Fruit fly (Drosophila melanogaster) whole organism, embryonic: Measurements from ENCODE around the gene CG31191.

ENCODE experiments used
- CG12071 ChIP-seq: fragments of 200-800 bp; sonication (Bioruptor generic); optimal IDR thresholded peaks from 3 replicates; lab custom pipeline; 2018; ENCODE audit warnings: missing biosample characterization, mild to moderate bottlenecking, missing genetic modification characterization
- CG12659 ChIP-seq: fragments of 200-800 bp; sonication (Bioruptor generic); optimal IDR thresholded peaks from 3 replicates; lab custom pipeline; 2017; ENCODE audit warnings: mild to moderate bottlenecking, missing biosample characterization, missing genetic modification reagents, missing genetic modification characterization
- CG12942 ChIP-seq: fragments of 200-800 bp; sonication (Bioruptor generic); optimal IDR thresholded peaks from 3 replicates; lab custom pipeline; 2016; ENCODE audit warnings: missing biosample characterization, missing genetic modification characterization
- CG14860 ChIP-seq: fragments of 200-800 bp; sonication (Bioruptor generic); IDR thresholded peaks from 3 replicates; pipeline ENCODE4 v1.3.6; 2022; ENCODE audit warnings: missing biosample characterization, missing genetic modification characterization; ENCODE audit not compliant: partially characterized antibody
- CG15073 ChIP-seq: fragments of 200-800 bp; sonication (Bioruptor generic); optimal IDR thresholded peaks from 2 replicates; lab custom pipeline; 2016; ENCODE audit warnings: missing biosample characterization, missing genetic modification characterization
- CG16815 ChIP-seq: fragments of 200-800 bp; sonication (Bioruptor generic); optimal IDR thresholded peaks from 3 replicates; lab custom pipeline; 2017; ENCODE audit warnings: missing biosample characterization, mild to moderate bottlenecking, missing genetic modification characterization
- CG2199 ChIP-seq: fragments of 200-800 bp; sonication (Bioruptor generic); IDR thresholded peaks from 3 replicates; pipeline ENCODE4 v1.3.6; 2022; ENCODE audit warnings: missing biosample characterization, missing genetic modification characterization
- CG2889 ChIP-seq: fragments of 200-800 bp; sonication (Bioruptor generic); IDR thresholded peaks from 3 replicates; pipeline ENCODE4 v1.3.6; 2022; ENCODE audit warnings: missing biosample characterization, missing genetic modification characterization
- CG32767 ChIP-seq: fragments of 200-800 bp; sonication (Bioruptor generic); IDR thresholded peaks from 2 replicates; pipeline ENCODE4 v1.3.6; 2022; ENCODE audit warnings: missing biosample characterization, missing genetic modification characterization
- CG33213 ChIP-seq: fragments of 200-800 bp; sonication (Bioruptor generic); optimal IDR thresholded peaks from 3 replicates; lab custom pipeline; 2016; ENCODE audit warnings: missing biosample characterization, missing genetic modification characterization
- CG3726 ChIP-seq: fragments of 200-800 bp; sonication (Bioruptor generic); IDR thresholded peaks from 3 replicates; pipeline ENCODE4, ENCODE4 v1.3.6; 2022; ENCODE audit warnings: missing biosample characterization, missing genetic modification characterization
- CG6791 ChIP-seq: fragments of 200-800 bp; sonication (Bioruptor generic); IDR thresholded peaks from 3 replicates; pipeline ENCODE4 v1.3.6; 2022; ENCODE audit warnings: missing biosample characterization, missing genetic modification characterization; ENCODE audit not compliant: partially characterized antibody
- CG7357 ChIP-seq: fragments of 200-800 bp; sonication (Bioruptor generic); IDR thresholded peaks from 3 replicates; pipeline ENCODE4 v1.3.6; 2022; ENCODE audit warnings: missing biosample characterization, missing genetic modification characterization
- CG8290 ChIP-seq, 3 experiments: fragments of 200-800 bp; sonication (Bioruptor generic); optimal IDR thresholded peaks; 2 replicates each; lab custom pipeline; 2016 to 2019; ENCODE audit warnings: missing biosample characterization in 3 of 3, missing genetic modification characterization in 3 of 3, mild to moderate bottlenecking in 2 of 3, moderate library complexity in 1 of 3
- CG8388 ChIP-seq: fragments of 200-800 bp; sonication (Bioruptor generic); optimal IDR thresholded peaks from 2 replicates; lab custom pipeline; 2019; ENCODE audit warnings: missing biosample characterization, mild to moderate bottlenecking, missing genetic modification characterization, moderate library complexity
- Doc2 ChIP-seq: fragments of 200-800 bp; sonication (Bioruptor generic); IDR thresholded peaks from 2 replicates; pipeline ENCODE4 v1.3.6; 2022; ENCODE audit warnings: missing biosample characterization, missing genetic modification characterization
- Elba2 ChIP-seq: fragments of 200-800 bp; sonication (Bioruptor generic); optimal IDR thresholded peaks from 3 replicates; lab custom pipeline; 2016; ENCODE audit warnings: missing biosample characterization, missing genetic modification characterization
- HLH3B ChIP-seq: fragments of 200-800 bp; sonication (Bioruptor generic); IDR thresholded peaks from 2 replicates; pipeline ENCODE4 v1.3.6; 2022; ENCODE audit warnings: missing biosample characterization, missing genetic modification characterization
- HLH54F ChIP-seq: fragments of 200-800 bp; sonication (Bioruptor generic); optimal IDR thresholded peaks from 3 replicates; lab custom pipeline; 2016; ENCODE audit warnings: missing biosample characterization, missing genetic modification characterization
- Hmr ChIP-seq: fragments of 200-800 bp; sonication (Bioruptor generic); optimal IDR thresholded peaks from 3 replicates; lab custom pipeline; 2017; ENCODE audit warnings: mild to moderate bottlenecking, missing biosample characterization, missing genetic modification reagents, missing genetic modification characterization
- Hr78 ChIP-seq, 2 experiments: fragments of 200-800 bp in 1 of 2; fragments of >200 bp in 1 of 2; sonication (Bioruptor generic) in 1 of 2; optimal IDR thresholded peaks; 2 replicates each; lab custom pipeline; 2017 to 2019; ENCODE audit warnings: missing biosample characterization in 2 of 2, missing genetic modification characterization in 2 of 2, mild to moderate bottlenecking in 1 of 2, moderate library complexity in 1 of 2
- Hsf ChIP-seq: fragments of 200-800 bp; sonication (Bioruptor generic); optimal IDR thresholded peaks from 3 replicates; lab custom pipeline; 2016; ENCODE audit warnings: missing biosample characterization, missing genetic modification characterization
- Meics ChIP-seq: fragments of 200-800 bp; sonication (Bioruptor generic); optimal IDR thresholded peaks from 2 replicates; lab custom pipeline; 2017; ENCODE audit warnings: missing biosample characterization, mild to moderate bottlenecking, missing genetic modification characterization
- NK7.1 ChIP-seq: fragments of 200-800 bp; sonication (Bioruptor generic); optimal IDR thresholded peaks from 3 replicates; lab custom pipeline; 2016; ENCODE audit warnings: missing biosample characterization, missing genetic modification characterization
- NfI ChIP-seq: fragments of 200-800 bp; sonication (Bioruptor generic); optimal IDR thresholded peaks from 3 replicates; lab custom pipeline; 2018; ENCODE audit warnings: missing biosample characterization, mild to moderate bottlenecking, missing genetic modification characterization, moderate library complexity
- Taf1 ChIP-seq: fragments of 200-800 bp; sonication (Bioruptor generic); IDR thresholded peaks from 2 replicates; pipeline ENCODE4 v1.3.6; 2022; ENCODE audit warnings: missing biosample characterization, missing genetic modification characterization
- YL-1 ChIP-seq: fragments of 200-800 bp; sonication (Bioruptor generic); optimal IDR thresholded peaks from 3 replicates; lab custom pipeline; 2017; ENCODE audit warnings: missing biosample characterization, mild to moderate bottlenecking, missing genetic modification characterization
- ab ChIP-seq: fragments of 200-800 bp; sonication (Bioruptor generic); optimal IDR thresholded peaks from 2 replicates; lab custom pipeline; 2016; ENCODE audit warnings: missing biosample characterization, missing genetic modification characterization
- ase ChIP-seq: fragments of 200-800 bp; sonication (Bioruptor generic); IDR thresholded peaks from 3 replicates; pipeline ENCODE4 v1.3.6; 2022; ENCODE audit warnings: missing biosample characterization, missing genetic modification characterization
- btn ChIP-seq: fragments of 200-800 bp; sonication (Bioruptor generic); optimal IDR thresholded peaks from 2 replicates; lab custom pipeline; 2016; ENCODE audit warnings: missing biosample characterization, missing genetic modification characterization
- cad ChIP-seq: fragments of >200 bp; optimal IDR thresholded peaks from 2 replicates; lab custom pipeline; 2017; ENCODE audit warnings: missing biosample characterization, missing genetic modification characterization
- cg ChIP-seq: fragments of 200-800 bp; sonication (Bioruptor generic); optimal IDR thresholded peaks from 3 replicates; lab custom pipeline; 2019; ENCODE audit warnings: missing biosample characterization, mild to moderate bottlenecking, missing genetic modification characterization, moderate library complexity
- chinmo ChIP-seq: fragments of 200-800 bp; sonication (Bioruptor generic); IDR thresholded peaks from 4 replicates; pipeline ENCODE4 v1.3.6; 2022; ENCODE audit warnings: missing biosample characterization, missing genetic modification characterization; ENCODE audit not compliant: partially characterized antibody
- dan ChIP-seq: fragments of 200-800 bp; sonication (Bioruptor generic); IDR thresholded peaks from 2 replicates; pipeline ENCODE4 v1.3.6; 2022; ENCODE audit warnings: missing biosample characterization, missing genetic modification characterization
- dimm ChIP-seq: fragments of 200-800 bp; sonication (Bioruptor generic); IDR thresholded peaks from 2 replicates; pipeline ENCODE4 v1.3.6; 2022; ENCODE audit warnings: missing biosample characterization, missing genetic modification characterization
- en ChIP-seq: fragments of 200-800 bp; sonication (Bioruptor generic); optimal IDR thresholded peaks from 2 replicates; lab custom pipeline; 2016; ENCODE audit warnings: missing biosample characterization, missing genetic modification characterization
- fd64A ChIP-seq: fragments of 200-800 bp; sonication (Bioruptor generic); optimal IDR thresholded peaks from 3 replicates; lab custom pipeline; 2018; ENCODE audit warnings: missing biosample characterization, mild to moderate bottlenecking, missing genetic modification characterization
- gcm ChIP-seq: fragments of 200-800 bp; sonication (Bioruptor generic); optimal IDR thresholded peaks from 2 replicates; lab custom pipeline; 2019; ENCODE audit warnings: missing biosample characterization, mild to moderate bottlenecking, missing genetic modification characterization, moderate library complexity
- gcm2 ChIP-seq: fragments of 200-800 bp; sonication (Bioruptor generic); optimal IDR thresholded peaks from 2 replicates; lab custom pipeline; 2016; ENCODE audit warnings: missing biosample characterization, missing genetic modification characterization
- hkb ChIP-seq, 2 experiments: fragments of 200-800 bp in 1 of 2; fragments of >200 bp in 1 of 2; sonication (Bioruptor generic) in 1 of 2; IDR thresholded peaks in 1 of 2; optimal IDR thresholded peaks in 1 of 2; 2 replicates each; pipeline versions ENCODE4 v1.3.6 to Lab custom; 2017 to 2022; ENCODE audit warnings: missing biosample characterization in 1 of 2, missing genetic modification characterization in 1 of 2
- maf-S ChIP-seq: fragments of 200-800 bp; sonication (Bioruptor generic); optimal IDR thresholded peaks from 2 replicates; lab custom pipeline; 2016; ENCODE audit warnings: missing biosample characterization, missing genetic modification characterization
- mirr ChIP-seq: fragments of 200-800 bp; sonication (Bioruptor generic); optimal IDR thresholded peaks from 3 replicates; lab custom pipeline; 2018; ENCODE audit warnings: missing biosample characterization, mild to moderate bottlenecking, missing genetic modification characterization
- pnt ChIP-seq: fragments of 200-800 bp; sonication (Bioruptor generic); optimal IDR thresholded peaks from 3 replicates; lab custom pipeline; 2016; ENCODE audit warnings: missing biosample characterization, missing genetic modification characterization
- psq ChIP-seq: fragments of 200-800 bp; sonication (Bioruptor generic); optimal IDR thresholded peaks from 2 replicates; lab custom pipeline; 2017; ENCODE audit warnings: missing biosample characterization, missing genetic modification characterization
- sens-2 ChIP-seq: fragments of 200-800 bp; sonication (Bioruptor generic); IDR thresholded peaks from 2 replicates; pipeline ENCODE4 v1.3.6; 2022; ENCODE audit warnings: missing biosample characterization, missing genetic modification characterization
- stwl ChIP-seq: fragments of 200-800 bp; sonication (Bioruptor generic); optimal IDR thresholded peaks from 3 replicates; lab custom pipeline; 2018; ENCODE audit warnings: missing biosample characterization, mild to moderate bottlenecking, missing genetic modification characterization, moderate library complexity
- tup ChIP-seq: fragments of 200-800 bp; sonication (Bioruptor generic); optimal IDR thresholded peaks from 2 replicates; lab custom pipeline; 2016; ENCODE audit warnings: missing biosample characterization, mild to moderate bottlenecking, missing genetic modification characterization, moderate library complexity
- unc-4 ChIP-seq: fragments of 200-800 bp; sonication (Bioruptor generic); IDR thresholded peaks from 2 replicates; pipeline ENCODE4 v1.3.6; 2022; ENCODE audit warnings: missing biosample characterization, missing genetic modification characterization; ENCODE audit not compliant: partially characterized antibody
- vfl ChIP-seq: fragments of 200-800 bp; sonication (Bioruptor generic); optimal IDR thresholded peaks from 2 replicates; lab custom pipeline; 2016; ENCODE audit warnings: missing biosample characterization, missing genetic modification characterization
- zf30C ChIP-seq: fragments of 200-800 bp; sonication (Bioruptor generic); optimal IDR thresholded peaks from 3 replicates; lab custom pipeline; 2018; ENCODE audit warnings: missing biosample characterization, mild to moderate bottlenecking, missing genetic modification characterization

The CG31191 gene

dm6 chr3R:20989657-20990056 lies 44.3 kb upstream of the CG31191 start:
- TF ChIP-seq HLH3B (GFP tag; lab: Robert Waterston, UW) (0 out of 2 replicates have a peak, but pooled peaks have one; percentile 32), psq (GFP tag; lab: Kevin White, UChicago) (no peak), Hmr (GFP tag; lab: Kevin White, UChicago) (peak; percentile 56), HLH54F (GFP tag; lab: Kevin White, UChicago) (peak; percentile 26), Elba2 (GFP tag; lab: Kevin White, UChicago) (no peak), CG12659 (peak; percentile 64), fd64A (no peak), Hsf (GFP tag; lab: Kevin White, UChicago) (peak; percentile 43), gcm (GFP tag; lab: Kevin White, UChicago) (no peak), sens-2 (GFP tag; lab: Robert Waterston, UW) (no peak), CG12071 (GFP tag; lab: Kevin White, UChicago) (no peak), CG8388 (GFP tag; lab: Kevin White, UChicago) (peak; percentile 27), chinmo (GFP tag; lab: Robert Waterston, UW) (no peak), zf30C (GFP tag; lab: Kevin White, UChicago) (no peak), cg (GFP tag; lab: Kevin White, UChicago) (no peak), CG12942 (GFP tag; lab: Kevin White, UChicago) (peak; percentile 2), CG15073 (GFP tag; lab: Kevin White, UChicago) (no peak), dan (GFP tag; lab: Robert Waterston, UW) (no peak), unc-4 (GFP tag; lab: Robert Waterston, UW) (no peak), en (GFP tag; lab: Kevin White, UChicago) (no peak), tup (no peak), ase (GFP tag; lab: Robert Waterston, UW) (no peak), CG32767 (GFP tag; lab: Robert Waterston, UW) (0 out of 2 replicates have a peak, but pooled peaks have one; percentile 29), stwl (tag; lab: Kevin White, UChicago) (no peak), ab (GFP tag; lab: Kevin White, UChicago) (no peak), btn (GFP tag; lab: Kevin White, UChicago) (peak; percentile 31), hkb (optimal IDR thresholded peaks at IDR 0.05; lab: Kevin White, UChicago) (no peak), hkb (GFP tag; IDR thresholded peaks at IDR 0.05; lab: Robert Waterston, UW) (peak; percentile 46; the same call in 1 of the 2 replicates), CG33213 (GFP tag; lab: Kevin White, UChicago) (no peak), Meics (GFP tag; lab: Kevin White, UChicago) (peak; percentile 45), CG7357 (GFP tag; lab: Robert Waterston, UW) (peak; percentile 73), CG8290 (GFP tag; optimal IDR thresholded peaks at IDR 0.05; lab: Kevin White, UChicago) (no peak), CG8290 (tag; optimal IDR thresholded peaks at IDR 0.05; lab: Kevin White, UChicago) (no peak), NfI (GFP tag; lab: Kevin White, UChicago) (peak; percentile 52), cad (GFP tag; lab: Kevin White, UChicago) (no peak), CG3726 (GFP tag; lab: Robert Waterston, UW) (0 out of 3 replicates have a peak, but pooled peaks have one; percentile 18), CG16815 (GFP tag; lab: Kevin White, UChicago) (peak; percentile 6), maf-S (GFP tag; lab: Kevin White, UChicago) (peak; percentile 44), vfl (GFP tag; lab: Kevin White, UChicago) (no peak), CG2889 (GFP tag; lab: Robert Waterston, UW) (no peak), gcm2 (GFP tag; lab: Kevin White, UChicago) (no peak), CG14860 (GFP tag; lab: Robert Waterston, UW) (no peak), mirr (no peak), NK7.1 (GFP tag; lab: Kevin White, UChicago) (peak; percentile 54), dimm (GFP tag; lab: Robert Waterston, UW) (no peak), pnt (peak; percentile 43), CG6791 (GFP tag; lab: Robert Waterston, UW) (no peak), Hr78 (GFP tag; optimal IDR thresholded peaks at IDR 0.05; lab: Kevin White, UChicago) (no peak), YL-1 (GFP tag; lab: Kevin White, UChicago) (no peak), CG2199 (no peak), Doc2 (GFP tag; lab: Robert Waterston, UW) (no peak), Taf1 (peak; percentile 24; the same call in 1 of the 2 replicates)
